Fruit fly (Drosophila melanogaster) whole organism, embryonic: ENCODE measurements around the gene Tsp74F.

Source experiments
- BEAF-32 ChIP-seq: fragments of 200-800 bp; sonication (Bioruptor generic); optimal IDR thresholded peaks from 3 replicates; lab custom pipeline; 2017; ENCODE audit warnings: missing biosample characterization, missing genetic modification characterization, mild to moderate bottlenecking, moderate library complexity, missing genetic modification reagents
- CG11504 ChIP-seq: fragments of 200-800 bp; sonication (Bioruptor generic); optimal IDR thresholded peaks from 3 replicates; lab custom pipeline; 2019; ENCODE audit warnings: missing biosample characterization, mild to moderate bottlenecking, missing genetic modification characterization, moderate library complexity
- CG11696 ChIP-seq: fragments of 200-800 bp; sonication (Bioruptor generic); IDR thresholded peaks from 2 replicates; pipeline ENCODE4 v1.3.6; 2022; ENCODE audit warnings: missing biosample characterization, missing genetic modification characterization
- CG12236 ChIP-seq: fragments of 200-800 bp; sonication (Bioruptor generic); optimal IDR thresholded peaks from 2 replicates; lab custom pipeline; 2016; ENCODE audit warnings: missing biosample characterization, missing genetic modification characterization
- CG1233 ChIP-seq: fragments of 200-800 bp; sonication (Bioruptor generic); optimal IDR thresholded peaks from 4 replicates; lab custom pipeline; 2018; ENCODE audit warnings: missing biosample characterization, mild to moderate bottlenecking, missing genetic modification characterization
- CG12659 ChIP-seq: fragments of 200-800 bp; sonication (Bioruptor generic); optimal IDR thresholded peaks from 3 replicates; lab custom pipeline; 2017; ENCODE audit warnings: mild to moderate bottlenecking, missing biosample characterization, missing genetic modification reagents, missing genetic modification characterization
- CG12942 ChIP-seq: fragments of 200-800 bp; sonication (Bioruptor generic); optimal IDR thresholded peaks from 3 replicates; lab custom pipeline; 2016; ENCODE audit warnings: missing biosample characterization, missing genetic modification characterization
- CG13624 ChIP-seq: fragments of 200-800 bp; sonication (Bioruptor generic); optimal IDR thresholded peaks from 2 replicates; lab custom pipeline; 2016; ENCODE audit warnings: missing biosample characterization, missing genetic modification characterization
- CG13894 ChIP-seq: fragments of 200-800 bp; sonication (Bioruptor generic); optimal IDR thresholded peaks from 3 replicates; lab custom pipeline; 2018; ENCODE audit warnings: missing biosample characterization, mild to moderate bottlenecking, missing genetic modification characterization, moderate library complexity
- CG14710 ChIP-seq: fragments of 200-800 bp; sonication (Bioruptor generic); optimal IDR thresholded peaks from 3 replicates; lab custom pipeline; 2019; ENCODE audit warnings: missing biosample characterization, mild to moderate bottlenecking, missing genetic modification characterization, moderate library complexity
- CG17568 ChIP-seq: fragments of 200-800 bp; sonication (Bioruptor generic); optimal IDR thresholded peaks from 2 replicates; lab custom pipeline; 2018; ENCODE audit warnings: missing biosample characterization, mild to moderate bottlenecking, missing genetic modification characterization, moderate library complexity
- CG18599 ChIP-seq: fragments of 200-800 bp; sonication (Bioruptor generic); optimal IDR thresholded peaks from 3 replicates; lab custom pipeline; 2017; ENCODE audit warnings: missing biosample characterization, missing genetic modification characterization, mild to moderate bottlenecking, moderate library complexity, missing genetic modification reagents
- CG18619 ChIP-seq: fragments of 200-800 bp; sonication (Bioruptor generic); optimal IDR thresholded peaks from 3 replicates; lab custom pipeline; 2017; ENCODE audit warnings: missing biosample characterization, mild to moderate bottlenecking, missing genetic modification characterization
- CG2712 ChIP-seq: fragments of 200-800 bp; optimal IDR thresholded peaks from 3 replicates; lab custom pipeline; 2019; ENCODE audit warnings: missing biosample characterization, mild to moderate bottlenecking, missing genetic modification characterization, moderate library complexity
- CG3281 ChIP-seq: fragments of 200-800 bp; sonication (Bioruptor generic); optimal IDR thresholded peaks from 3 replicates; lab custom pipeline; 2017; ENCODE audit warnings: missing biosample characterization, mild to moderate bottlenecking, missing genetic modification characterization
- CG4707 ChIP-seq: fragments of 200-800 bp; sonication (Bioruptor generic); optimal IDR thresholded peaks from 2 replicates; lab custom pipeline; 2018; ENCODE audit warnings: missing biosample characterization, mild to moderate bottlenecking, missing genetic modification characterization, moderate library complexity
- CG4854 ChIP-seq: fragments of 200-800 bp; sonication (Bioruptor generic); optimal IDR thresholded peaks from 2 replicates; lab custom pipeline; 2016; ENCODE audit warnings: missing biosample characterization, missing genetic modification characterization, inconsistent platforms
- CG8290 ChIP-seq, 3 experiments: fragments of 200-800 bp; sonication (Bioruptor generic); optimal IDR thresholded peaks; 2 replicates each; lab custom pipeline; 2016 to 2019; ENCODE audit warnings: missing biosample characterization in 3 of 3, missing genetic modification characterization in 3 of 3, mild to moderate bottlenecking in 2 of 3, moderate library complexity in 1 of 3
- D19A ChIP-seq: fragments of 200-800 bp; optimal IDR thresholded peaks from 3 replicates; lab custom pipeline; 2019; ENCODE audit warnings: missing biosample characterization, mild to moderate bottlenecking, missing genetic modification characterization, moderate library complexity
- Dek ChIP-seq: fragments of 200-800 bp; sonication (Bioruptor generic); optimal IDR thresholded peaks from 3 replicates; lab custom pipeline; 2019; ENCODE audit warnings: missing biosample characterization, mild to moderate bottlenecking, missing genetic modification characterization, moderate library complexity
- Drgx ChIP-seq: fragments of 200-800 bp; sonication (Bioruptor generic); IDR thresholded peaks from 2 replicates; pipeline ENCODE4 v1.3.6; 2022; ENCODE audit warnings: missing biosample characterization, missing genetic modification characterization
- Ets65A ChIP-seq: fragments of 200-800 bp; sonication (Bioruptor generic); peaks from one replicate; lab custom pipeline; 2016; ENCODE audit warnings: missing biosample characterization, missing genetic modification characterization
- Ets97D ChIP-seq: fragments of 200-800 bp; sonication (Bioruptor generic); optimal IDR thresholded peaks from 3 replicates; lab custom pipeline; 2016; ENCODE audit warnings: missing biosample characterization, missing genetic modification characterization
- H15 ChIP-seq: fragments of 200-800 bp; sonication (Bioruptor generic); IDR thresholded peaks from 3 replicates; pipeline ENCODE4 v1.3.6; 2022; ENCODE audit warnings: missing biosample characterization, missing genetic modification characterization
- Hmx ChIP-seq: fragments of 200-800 bp; sonication (Bioruptor generic); optimal IDR thresholded peaks from 2 replicates; lab custom pipeline; 2016; ENCODE audit warnings: missing biosample characterization, missing genetic modification characterization
- Hr78 ChIP-seq, 2 experiments: fragments of 200-800 bp in 1 of 2; fragments of >200 bp in 1 of 2; sonication (Bioruptor generic) in 1 of 2; optimal IDR thresholded peaks; 2 replicates each; lab custom pipeline; 2017 to 2019; ENCODE audit warnings: missing biosample characterization in 2 of 2, missing genetic modification characterization in 2 of 2, mild to moderate bottlenecking in 1 of 2, moderate library complexity in 1 of 2
- Med ChIP-seq: fragments of 200-800 bp; sonication (Bioruptor generic); peaks from one replicate; lab custom pipeline; 2016; ENCODE audit warnings: missing biosample characterization, missing genetic modification characterization, mild to moderate bottlenecking, inconsistent platforms, moderate library complexity
- Rfx ChIP-seq: fragments of 200-800 bp; sonication (Bioruptor generic); IDR thresholded peaks from 2 replicates; pipeline ENCODE4 v1.3.6; 2022; ENCODE audit warnings: missing biosample characterization, missing genetic modification characterization
- Rx ChIP-seq: fragments of 200-800 bp; sonication (Bioruptor generic); IDR thresholded peaks from 2 replicates; pipeline ENCODE4 v1.3.6; 2022; ENCODE audit warnings: missing biosample characterization, missing genetic modification characterization
- Scr ChIP-seq: fragments of 200-800 bp; sonication (Bioruptor generic); IDR thresholded peaks from 2 replicates; pipeline ENCODE4 v1.3.6; 2022; ENCODE audit warnings: missing biosample characterization, missing genetic modification characterization; ENCODE audit not compliant: partially characterized antibody
- Sox102F ChIP-seq: fragments of 200-800 bp; sonication (Bioruptor generic); optimal IDR thresholded peaks from 2 replicates; lab custom pipeline; 2018; ENCODE audit warnings: missing biosample characterization, mild to moderate bottlenecking, missing genetic modification characterization, moderate library complexity
- Usf ChIP-seq: fragments of 200-800 bp; sonication (Bioruptor generic); optimal IDR thresholded peaks from 2 replicates; lab custom pipeline; 2017; ENCODE audit warnings: missing genotype, missing biosample characterization, missing genetic modification characterization
- Xbp1 ChIP-seq: fragments of 200-800 bp; sonication (Bioruptor generic); optimal IDR thresholded peaks from 3 replicates; lab custom pipeline; 2016; ENCODE audit warnings: missing biosample characterization, mild to moderate bottlenecking, missing genetic modification characterization
- abd-A ChIP-seq: fragments of 200-800 bp; sonication (Bioruptor generic); optimal IDR thresholded peaks from 3 replicates; lab custom pipeline; 2019; ENCODE audit warnings: missing biosample characterization, mild to moderate bottlenecking, missing genetic modification characterization, moderate library complexity
- ash1 ChIP-seq: fragments of 200-800 bp; sonication (Bioruptor generic); optimal IDR thresholded peaks from 2 replicates; lab custom pipeline; 2018; ENCODE audit warnings: missing biosample characterization, mild to moderate bottlenecking, missing genetic modification characterization
- chif ChIP-seq, 2 experiments: fragments of 200-800 bp; sonication (Bioruptor generic); optimal IDR thresholded peaks; 3 replicates each; lab custom pipeline; 2016; ENCODE audit warnings: missing biosample characterization in 2 of 2, missing genetic modification characterization in 2 of 2
- crol ChIP-seq: fragments of 200-800 bp; sonication (Bioruptor generic); IDR thresholded peaks from 2 replicates; pipeline ENCODE4 v1.3.6; 2022; ENCODE audit warnings: missing biosample characterization, missing genetic modification characterization
- cwo ChIP-seq: fragments of 200-800 bp; sonication (Bioruptor generic); optimal IDR thresholded peaks from 3 replicates; lab custom pipeline; 2017; ENCODE audit warnings: missing biosample characterization, missing genetic modification characterization, mild to moderate bottlenecking, moderate library complexity, missing genetic modification reagents
- gcm ChIP-seq: fragments of 200-800 bp; sonication (Bioruptor generic); optimal IDR thresholded peaks from 2 replicates; lab custom pipeline; 2019; ENCODE audit warnings: missing biosample characterization, mild to moderate bottlenecking, missing genetic modification characterization, moderate library complexity
- gfzf ChIP-seq: fragments of 200-800 bp; sonication (Bioruptor generic); optimal IDR thresholded peaks from 2 replicates; lab custom pipeline; 2016; ENCODE audit warnings: missing biosample characterization, mild to moderate bottlenecking, missing genetic modification characterization, moderate library complexity
- gsb ChIP-seq: fragments of 200-800 bp; sonication (Bioruptor generic); IDR thresholded peaks from 2 replicates; pipeline ENCODE4 v1.3.6; 2022; ENCODE audit warnings: missing biosample characterization, missing genetic modification characterization
- lab ChIP-seq: fragments of 200-800 bp; sonication (Bioruptor generic); optimal IDR thresholded peaks from 3 replicates; lab custom pipeline; 2017; ENCODE audit warnings: missing biosample characterization, missing genetic modification characterization, mild to moderate bottlenecking, moderate library complexity, missing genetic modification reagents
- p53 ChIP-seq: fragments of 200-800 bp; sonication (Bioruptor generic); optimal IDR thresholded peaks from 2 replicates; lab custom pipeline; 2016; ENCODE audit warnings: missing biosample characterization, missing genetic modification characterization
- pros ChIP-seq: fragments of 200-800 bp; sonication (Bioruptor generic); optimal IDR thresholded peaks from 3 replicates; lab custom pipeline; 2019; ENCODE audit warnings: missing biosample characterization, mild to moderate bottlenecking, missing genetic modification characterization, moderate library complexity
- pzg ChIP-seq: fragments of 200-800 bp; sonication (Bioruptor generic); optimal IDR thresholded peaks from 3 replicates; lab custom pipeline; 2018; ENCODE audit warnings: missing biosample characterization, mild to moderate bottlenecking, missing genetic modification characterization, moderate library complexity
- seq ChIP-seq: fragments of 200-800 bp; sonication (Bioruptor generic); IDR thresholded peaks from 2 replicates; pipeline ENCODE4 v1.3.6; 2022; ENCODE audit warnings: missing biosample characterization, missing genetic modification characterization
- sob ChIP-seq: fragments of 200-800 bp; sonication (Bioruptor generic); IDR thresholded peaks from 2 replicates; pipeline ENCODE4 v1.3.6; 2022; ENCODE audit warnings: missing biosample characterization, missing genetic modification characterization
- toy ChIP-seq: fragments of 200-800 bp; sonication (Bioruptor generic); IDR thresholded peaks from 2 replicates; pipeline ENCODE4 v1.3.6; 2022; ENCODE audit warnings: missing biosample characterization, missing genetic modification characterization
- unpg ChIP-seq: fragments of 200-800 bp; sonication (Bioruptor generic); optimal IDR thresholded peaks from 3 replicates; lab custom pipeline; 2018; ENCODE audit warnings: missing biosample characterization, mild to moderate bottlenecking, missing genetic modification characterization, moderate library complexity

Gene Tsp74F

DNA sequence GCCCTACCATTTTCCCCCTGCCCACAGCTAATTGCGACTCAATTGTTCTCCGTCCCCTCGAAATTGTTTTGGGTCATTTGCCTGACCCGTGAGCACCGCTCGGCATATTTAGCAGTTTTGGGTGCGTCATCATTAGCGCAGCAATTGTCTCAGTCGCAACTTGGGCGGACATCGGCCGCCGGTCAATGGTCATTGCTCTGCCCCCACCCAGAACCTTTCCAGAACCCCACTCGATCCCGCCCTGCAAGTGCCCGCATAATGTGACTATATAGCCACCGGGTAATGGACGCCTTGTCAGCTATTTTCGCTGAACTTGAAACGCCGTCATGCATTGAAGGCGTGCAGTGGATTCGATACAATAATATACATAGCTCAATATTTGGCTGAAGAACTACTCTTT lies 37.4 kb upstream of the Tsp74F start:
- TF ChIP-seq CG3281 (GFP tag; lab: Kevin White, UChicago) (no peak), Dek (tag; lab: Kevin White, UChicago) (no peak), CG1233 (GFP tag; lab: Kevin White, UChicago) (no peak), CG8290 (GFP tag; optimal IDR thresholded peaks at IDR 0.05; lab: Kevin White, UChicago) (no peak), CG8290 (tag; optimal IDR thresholded peaks at IDR 0.05; lab: Kevin White, UChicago) (peak in 1 of 2 experiments; percentile 46), CG17568 (no peak), Drgx (no peak), CG4854 (GFP tag; lab: Kevin White, UChicago) (no peak), Hr78 (GFP tag; optimal IDR thresholded peaks at IDR 0.05; lab: Kevin White, UChicago) (peak in 1 of 2 experiments; percentile 7), D19A (tag; lab: Kevin White, UChicago) (no peak), Ets65A (GFP tag; lab: Kevin White, UChicago) (peak; percentile 42), ash1 (GFP tag; lab: Kevin White, UChicago) (no peak), sob (GFP tag; lab: Robert Waterston, UW) (peak; percentile 33; the same call in 1 of the 2 replicates), unpg (GFP tag; lab: Kevin White, UChicago) (no peak), gcm (GFP tag; lab: Kevin White, UChicago) (peak; percentile 69), pros (no peak), Xbp1 (GFP tag; lab: Kevin White, UChicago) (no peak), Rfx (0 out of 2 replicates have a peak, but pooled peaks have one; percentile 25)

DNA sequence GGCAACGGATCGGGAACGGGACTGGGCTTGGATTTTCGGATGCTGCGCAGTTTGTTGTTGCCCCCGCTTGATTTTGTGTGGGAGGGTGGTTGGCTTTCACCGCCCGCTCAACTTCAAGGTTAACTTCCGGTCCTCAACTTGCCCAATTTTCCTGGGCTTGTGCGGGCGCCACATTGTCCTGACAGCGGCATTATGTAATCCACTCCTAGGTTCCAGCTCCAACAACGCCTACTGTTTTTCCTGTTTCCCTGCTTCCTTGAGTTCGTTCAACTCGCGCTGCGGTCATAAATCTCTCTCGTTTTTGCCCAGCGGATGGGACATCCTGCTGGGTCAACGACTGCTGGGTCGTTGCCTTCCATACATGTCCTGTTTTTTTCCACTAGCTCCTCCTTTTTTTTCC lies 36.2 kb upstream of the Tsp74F start:
- TF ChIP-seq CG14710 (tag; lab: Kevin White, UChicago) (no peak), Med (GFP tag; lab: Kevin White, UChicago) (no peak), pzg (GFP tag; lab: Kevin White, UChicago) (no peak), abd-A (peak; percentile 70), CG12659 (no peak), CG18599 (peak; percentile 48), CG13894 (peak; percentile 72), p53 (no peak), Usf (GFP tag; lab: Kevin White, UChicago) (no peak), CG4707 (GFP tag; lab: Kevin White, UChicago) (no peak), cwo (no peak), CG2712 (no peak), Hmx (GFP tag; lab: Kevin White, UChicago) (no peak), CG12942 (no peak), gsb (GFP tag; lab: Robert Waterston, UW) (no peak), Scr (GFP tag; lab: Robert Waterston, UW) (no peak), seq (no peak), H15 (no peak), CG11696 (no peak), Ets97D (GFP tag; lab: Kevin White, UChicago) (no peak), Sox102F (GFP tag; lab: Kevin White, UChicago) (no peak), chif (GFP tag; optimal IDR thresholded peaks at IDR 0.05; lab: Kevin White, UChicago) (no peak), CG18619 (no peak), crol (GFP tag; lab: Robert Waterston, UW) (no peak), gfzf (GFP tag; lab: Kevin White, UChicago) (no peak), Hr78 (GFP tag; optimal IDR thresholded peaks at IDR 0.05; lab: Kevin White, UChicago) (no peak), lab (GFP tag; lab: Kevin White, UChicago) (peak; percentile 0), Rx (GFP tag; lab: Robert Waterston, UW) (no peak), CG12236 (no peak), BEAF-32 (GFP tag; lab: Kevin White, UChicago) (no peak), CG13624 (GFP tag; lab: Kevin White, UChicago) (no peak), toy (GFP tag; lab: Robert Waterston, UW) (no peak), CG11504 (tag; lab: Kevin White, UChicago) (no peak), Ets65A (GFP tag; lab: Kevin White, UChicago) (peak; percentile 40)
